Fruit fly (Drosophila melanogaster) whole organism, prepupa: ENCODE results near the gene CG34136.
A peak's percentile ranks its signal among the peaks of the same experiment; 100 is the strongest.

Experiments used
- CG10631 ChIP-seq: fragments of 200-800 bp; sonication (Bioruptor generic); optimal IDR thresholded peaks from 2 replicates; lab custom pipeline; 2016; ENCODE audit warnings: missing biosample characterization, missing genetic modification characterization
- CG11294 ChIP-seq: fragments of 200-800 bp; sonication (Bioruptor generic); IDR thresholded peaks from 2 replicates; pipeline ENCODE4 v1.3.6; 2022; ENCODE audit warnings: missing biosample characterization, missing genetic modification characterization
- CG1621 ChIP-seq: fragments of 200-800 bp; sonication (Bioruptor generic); optimal IDR thresholded peaks from 3 replicates; lab custom pipeline; 2018; ENCODE audit warnings: missing biosample characterization, mild to moderate bottlenecking, missing genetic modification characterization
- CG31627 ChIP-seq: fragments of 200-800 bp; sonication (Bioruptor generic); optimal IDR thresholded peaks from 3 replicates; lab custom pipeline; 2016; ENCODE audit warnings: missing biosample characterization, missing genetic modification characterization
- CG32006 ChIP-seq: fragments of 200-800 bp; sonication (Bioruptor generic); optimal IDR thresholded peaks from 3 replicates; lab custom pipeline; 2017; ENCODE audit warnings: missing biosample characterization, mild to moderate bottlenecking, missing genetic modification characterization
- CG34406 ChIP-seq: fragments of 200-800 bp; sonication (Bioruptor generic); optimal IDR thresholded peaks from 3 replicates; lab custom pipeline; 2016; ENCODE audit warnings: missing biosample characterization, missing genetic modification characterization
- CG3919 ChIP-seq: fragments of 200-800 bp; sonication (Bioruptor generic); optimal IDR thresholded peaks from 3 replicates; lab custom pipeline; 2016; ENCODE audit warnings: missing biosample characterization, missing genetic modification characterization
- CG6163 ChIP-seq: fragments of 200-800 bp; sonication (Bioruptor generic); IDR thresholded peaks from 3 replicates; pipeline ENCODE4 v1.3.6; 2022; ENCODE audit warnings: missing biosample characterization, missing genetic modification characterization
- CG7368 ChIP-seq: fragments of 200-800 bp; sonication (Bioruptor generic); optimal IDR thresholded peaks from 3 replicates; lab custom pipeline; 2016; ENCODE audit warnings: missing biosample characterization, missing genetic modification characterization
- CG8119 ChIP-seq: fragments of 200-800 bp; sonication (Bioruptor generic); IDR thresholded peaks from 3 replicates; pipeline ENCODE4 v1.3.6; 2022; ENCODE audit warnings: missing biosample characterization, missing genetic modification characterization
- CG8319 ChIP-seq: fragments of 200-800 bp; sonication (Bioruptor generic); optimal IDR thresholded peaks from 3 replicates; lab custom pipeline; 2016; ENCODE audit warnings: missing biosample characterization, missing genetic modification characterization
- CG9139 ChIP-seq: fragments of 200-800 bp; sonication (Bioruptor generic); optimal IDR thresholded peaks from 3 replicates; lab custom pipeline; 2017; ENCODE audit warnings: missing biosample characterization, mild to moderate bottlenecking, missing genetic modification characterization
- Eip78C ChIP-seq: fragments of 200-800 bp; sonication (Bioruptor generic); peaks from one replicate; lab custom pipeline; 2016; ENCODE audit warnings: missing biosample characterization, missing genetic modification characterization
- Ets96B ChIP-seq: fragments of 200-800 bp; optimal IDR thresholded peaks from 2 replicates; lab custom pipeline; 2019; ENCODE audit warnings: missing biosample characterization, mild to moderate bottlenecking, missing genetic modification characterization, moderate library complexity
- Gug ChIP-seq: fragments of 200-800 bp; sonication (Bioruptor generic); IDR thresholded peaks from 2 replicates; pipeline ENCODE4 v1.3.6; 2022; ENCODE audit warnings: missing biosample characterization, missing genetic modification characterization
- Hr39 ChIP-seq: fragments of 200-800 bp; sonication (Bioruptor generic); optimal IDR thresholded peaks from 2 replicates; lab custom pipeline; 2016; ENCODE audit warnings: missing biosample characterization, missing genetic modification characterization
- Met ChIP-seq: fragments of 200-800 bp; sonication (Bioruptor generic); optimal IDR thresholded peaks from 3 replicates; lab custom pipeline; 2016; ENCODE audit warnings: missing biosample characterization, missing genetic modification characterization
- OdsH ChIP-seq: fragments of 200-800 bp; sonication (Bioruptor generic); optimal IDR thresholded peaks from 3 replicates; lab custom pipeline; 2016; ENCODE audit warnings: missing biosample characterization, missing genetic modification characterization
- Smox ChIP-seq: fragments of 200-800 bp; sonication (Bioruptor generic); optimal IDR thresholded peaks from 3 replicates; lab custom pipeline; 2016; ENCODE audit warnings: missing biosample characterization, missing genetic modification characterization
- Sox102F ChIP-seq: fragments of 200-800 bp; sonication (Bioruptor generic); optimal IDR thresholded peaks from 2 replicates; lab custom pipeline; 2016; ENCODE audit warnings: missing biosample characterization, mild to moderate bottlenecking, missing genetic modification characterization
- Sox14 ChIP-seq: fragments of 200-800 bp; sonication (Bioruptor generic); optimal IDR thresholded peaks from 3 replicates; lab custom pipeline; 2016; ENCODE audit warnings: missing biosample characterization, missing genetic modification characterization
- achi ChIP-seq: fragments of 200-800 bp; sonication (Bioruptor generic); optimal IDR thresholded peaks from 3 replicates; lab custom pipeline; 2016; ENCODE audit warnings: missing biosample characterization, missing genetic modification characterization
- acj6 ChIP-seq: fragments of 200-800 bp; sonication (Bioruptor generic); optimal IDR thresholded peaks from 3 replicates; lab custom pipeline; 2016; ENCODE audit warnings: missing biosample characterization, missing genetic modification characterization
- dac ChIP-seq: fragments of 200-800 bp; sonication (Bioruptor generic); optimal IDR thresholded peaks from 2 replicates; lab custom pipeline; 2017; ENCODE audit warnings: missing biosample characterization, mild to moderate bottlenecking, missing genetic modification characterization
- eg ChIP-seq: fragments of 200-800 bp; sonication (Bioruptor generic); IDR thresholded peaks from 3 replicates; pipeline ENCODE4 v1.3.6; 2022; ENCODE audit warnings: missing biosample characterization, missing genetic modification characterization
- fd85E ChIP-seq: fragments of 200-800 bp; sonication (Bioruptor generic); optimal IDR thresholded peaks from 3 replicates; lab custom pipeline; 2016; ENCODE audit warnings: missing biosample characterization, missing genetic modification characterization
- fkh ChIP-seq: fragments of 200-800 bp; sonication (Bioruptor generic); optimal IDR thresholded peaks from 3 replicates; lab custom pipeline; 2017; ENCODE audit warnings: missing biosample characterization, mild to moderate bottlenecking, missing genetic modification characterization, moderate library complexity
- lz ChIP-seq: fragments of 200-800 bp; sonication (Bioruptor generic); optimal IDR thresholded peaks from 3 replicates; lab custom pipeline; 2016; ENCODE audit warnings: missing biosample characterization, missing genetic modification characterization
- pdm3 ChIP-seq: fragments of 200-800 bp; sonication (Bioruptor generic); optimal IDR thresholded peaks from 3 replicates; lab custom pipeline; 2016; ENCODE audit warnings: missing biosample characterization, missing genetic modification characterization
- ss ChIP-seq, 2 experiments: fragments of 200-800 bp; sonication (Bioruptor generic); optimal IDR thresholded peaks; 2 replicates in 1 of 2; 3 replicates in 1 of 2; lab custom pipeline; 2017 to 2018; ENCODE audit warnings: mild to moderate bottlenecking in 2 of 2, missing biosample characterization in 2 of 2, missing genetic modification characterization in 2 of 2, moderate library complexity in 1 of 2
- svp ChIP-seq: fragments of 200-800 bp; sonication (Bioruptor generic); peaks from one replicate; lab custom pipeline; 2016; ENCODE audit warnings: missing biosample characterization, missing genetic modification characterization
- topi ChIP-seq: fragments of 200-800 bp; sonication (Bioruptor generic); optimal IDR thresholded peaks from 3 replicates; lab custom pipeline; 2016; ENCODE audit warnings: missing biosample characterization, missing genetic modification characterization
- vri ChIP-seq: fragments of 200-800 bp; sonication (Bioruptor generic); optimal IDR thresholded peaks from 3 replicates; lab custom pipeline; 2016; ENCODE audit warnings: missing biosample characterization, mild to moderate bottlenecking, missing genetic modification characterization

The CG34136 gene

DNA sequence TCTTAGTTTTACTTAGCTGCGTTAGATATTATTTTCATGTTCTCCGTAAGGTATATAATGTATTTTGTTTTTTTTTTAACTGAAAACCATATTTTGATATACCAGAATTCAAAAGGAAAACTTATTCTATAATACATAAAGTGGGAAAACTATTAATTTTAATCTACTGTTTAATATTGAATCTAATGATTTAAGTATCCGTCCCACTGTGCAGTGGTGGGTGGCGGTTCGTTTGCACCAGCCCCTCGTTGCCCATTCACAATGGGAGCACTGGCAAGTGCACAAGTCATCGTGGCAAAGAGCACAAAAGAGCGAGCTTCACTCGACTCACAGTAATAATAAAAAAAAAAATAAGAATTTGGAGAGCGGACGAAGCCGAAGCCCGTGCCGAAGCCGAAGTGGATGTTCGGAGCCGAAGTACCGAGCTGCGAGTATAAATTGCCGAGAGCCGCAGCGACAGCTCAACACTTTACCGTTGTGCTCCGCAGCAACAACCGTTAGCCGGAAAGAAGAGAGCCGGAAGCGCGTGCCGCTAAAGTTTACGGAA lies at the start of gene CG34136 (continued):
- TF ChIP-seq Sox14 (GFP tag; lab: Kevin White, UChicago) (peak; percentile 15), CG8119 (GFP tag; lab: Robert Waterston, UW) (peak; percentile 67; the same call in 1 of the 3 replicates), CG32006 (GFP tag; lab: Kevin White, UChicago) (peak; percentile 77), CG11294 (0 out of 2 replicates have a peak, but pooled peaks have one; percentile 28), Hr39 (peak; percentile 11), Sox102F (peak; percentile 59), OdsH (GFP tag; lab: Kevin White, UChicago) (peak; percentile 58), acj6 (GFP tag; lab: Kevin White, UChicago) (peak; percentile 46)

DNA sequence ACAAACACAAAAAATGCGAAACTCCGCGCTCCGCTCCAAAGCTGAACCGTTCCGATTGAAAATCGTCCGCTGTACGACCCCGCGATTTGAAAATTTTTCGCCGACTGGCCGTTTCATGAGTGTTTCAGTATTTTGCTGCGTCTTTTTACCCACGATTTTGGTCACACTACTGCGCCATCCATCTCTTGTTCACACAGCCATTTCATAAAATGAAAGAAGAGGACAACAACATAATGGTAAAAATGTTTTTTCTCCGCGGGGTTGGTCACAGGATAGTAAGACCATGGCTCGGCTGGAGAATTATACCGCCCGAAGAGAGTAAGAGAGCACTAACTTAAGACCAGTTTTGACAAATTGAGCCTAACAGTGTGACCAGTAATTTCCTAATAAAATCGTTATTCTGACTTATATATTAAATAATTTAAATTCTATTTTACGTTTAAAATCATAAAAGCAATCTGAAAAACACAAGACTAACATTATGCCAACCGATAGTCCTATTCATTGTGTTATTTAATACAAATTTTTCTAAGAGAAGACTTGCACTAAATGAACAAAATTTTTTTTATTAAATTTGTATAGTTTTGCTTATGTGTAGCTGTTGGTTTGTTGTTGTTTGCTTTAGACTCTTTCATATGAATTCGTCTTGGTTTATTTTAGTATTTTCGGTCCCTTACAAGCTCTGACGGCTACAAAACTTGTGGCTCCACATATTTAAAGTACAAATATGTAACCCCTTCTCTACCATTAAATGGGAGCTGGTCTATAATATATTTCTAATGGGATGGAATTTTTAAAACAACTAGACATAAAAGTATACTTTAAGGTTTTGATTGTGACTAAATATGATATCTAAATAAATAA lies 44.6 kb upstream of the CG34136 start, which contains the start of gene CG42238:
TSS of gene CG42238 (minus strand) at position 292 of the 864 bp plus-strand sequence.
- TF ChIP-seq ss (GFP tag; optimal IDR thresholded peaks at IDR 0.05; lab: Kevin White, UChicago) (peak in 1 of 2 experiments; percentile 19), Sox102F (no peak), CG31627 (GFP tag; lab: Kevin White, UChicago) (no peak), CG8319 (GFP tag; lab: Kevin White, UChicago) (no peak), topi (peak; percentile 10), Sox14 (GFP tag; lab: Kevin White, UChicago) (peak; percentile 31), CG34406 (GFP tag; lab: Kevin White, UChicago) (no peak), dac (GFP tag; lab: Kevin White, UChicago) (no peak), eg (GFP tag; lab: Robert Waterston, UW) (0 out of 3 replicates have a peak, but pooled peaks have one; percentile 20), CG3919 (GFP tag; lab: Kevin White, UChicago) (peak; percentile 23), achi (GFP tag; lab: Kevin White, UChicago) (peak; percentile 11), CG6163 (GFP tag; lab: Robert Waterston, UW) (0 out of 3 replicates have a peak, but pooled peaks have one; percentile 20), fd85E (GFP tag; lab: Kevin White, UChicago) (no peak), fkh (GFP tag; lab: Kevin White, UChicago) (peak; percentile 40), CG9139 (no peak), Ets96B (tag; lab: Kevin White, UChicago) (no peak), Met (GFP tag; lab: Kevin White, UChicago) (peak; percentile 11), acj6 (GFP tag; lab: Kevin White, UChicago) (peak; percentile 0), lz (GFP tag; lab: Kevin White, UChicago) (peak; percentile 15), CG10631 (GFP tag; lab: Kevin White, UChicago) (peak; percentile 30), vri (GFP tag; lab: Kevin White, UChicago) (peak; percentile 4), Hr39 (no peak), Smox (no peak), CG1621 (tag; lab: Kevin White, UChicago) (no peak), svp (peak; percentile 81), CG7368 (no peak), Eip78C (GFP tag; lab: Kevin White, UChicago) (peak; percentile 47), pdm3 (GFP tag; lab: Kevin White, UChicago) (peak; percentile 11), Gug (no peak)

DNA sequence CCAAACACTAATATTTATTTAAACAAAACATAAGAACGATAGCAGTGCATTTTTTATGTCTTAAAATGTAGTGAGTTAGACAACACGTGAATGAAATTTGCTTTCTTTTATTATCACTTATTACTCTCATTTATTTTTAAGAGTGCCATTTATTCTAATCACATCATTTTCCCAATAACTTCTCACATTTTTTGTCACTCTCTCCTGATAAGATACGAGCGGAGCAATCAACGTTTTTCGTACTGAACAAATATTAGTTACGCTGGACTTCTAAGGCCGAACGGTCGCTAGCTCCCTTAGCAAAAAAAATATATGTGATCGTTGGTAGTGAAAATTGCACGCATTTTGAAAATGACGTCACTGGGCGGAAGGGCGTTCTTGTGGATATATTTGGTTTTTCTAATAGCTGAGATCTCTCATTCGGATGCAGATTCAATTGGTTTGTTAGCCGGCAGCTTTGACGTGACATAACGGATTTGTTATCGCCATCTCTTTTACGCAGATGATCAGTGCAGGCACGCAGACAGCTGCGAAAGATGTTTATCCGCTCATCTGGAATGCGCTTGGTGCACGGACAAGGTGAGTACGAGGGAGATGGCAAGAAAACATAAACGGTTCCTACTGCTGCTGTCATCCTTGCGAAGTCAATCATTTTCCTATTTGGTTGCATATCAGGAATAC lies 43.8 kb upstream of the CG34136 start, which contains the start of gene Itgbn:
TSS of gene Itgbn (plus strand) at position 251 of the 681 bp plus-strand sequence.
- TF ChIP-seq vri (GFP tag; lab: Kevin White, UChicago) (peak; percentile 63), fkh (GFP tag; lab: Kevin White, UChicago) (peak; percentile 24), CG6163 (GFP tag; lab: Robert Waterston, UW) (no peak), svp (no peak)
